Fruit fly (Drosophila melanogaster) whole organism, embryonic: Measurements from ENCODE around the gene Karybeta3.

Experiments used
- B-H1 ChIP-seq: fragments of 200-800 bp; sonication (Bioruptor generic); IDR thresholded peaks from 3 replicates; pipeline ENCODE4 v1.3.6; 2022; ENCODE audit warnings: missing biosample characterization, missing genetic modification characterization
- BEAF-32 ChIP-seq: fragments of 200-800 bp; sonication (Bioruptor generic); optimal IDR thresholded peaks from 3 replicates; lab custom pipeline; 2017; ENCODE audit warnings: missing biosample characterization, missing genetic modification characterization, mild to moderate bottlenecking, moderate library complexity, missing genetic modification reagents
- Bgb ChIP-seq: fragments of 200-800 bp; sonication (Bioruptor generic); IDR thresholded peaks from 2 replicates; pipeline ENCODE4 v1.3.6; 2022; ENCODE audit warnings: missing biosample characterization, missing genetic modification characterization; ENCODE audit not compliant: partially characterized antibody
- CG10209 ChIP-seq: fragments of 200-800 bp; sonication (Bioruptor generic); optimal IDR thresholded peaks from 3 replicates; lab custom pipeline; 2017; ENCODE audit warnings: missing biosample characterization, mild to moderate bottlenecking, missing genetic modification characterization, missing genetic modification reagents
- CG10274 ChIP-seq: fragments of 200-800 bp; sonication (Bioruptor generic); optimal IDR thresholded peaks from 3 replicates; lab custom pipeline; 2017; ENCODE audit warnings: missing biosample characterization, mild to moderate bottlenecking, missing genetic modification characterization
- CG10565 ChIP-seq: fragments of 200-800 bp; sonication (Bioruptor generic); optimal IDR thresholded peaks from 3 replicates; lab custom pipeline; 2016; ENCODE audit warnings: missing biosample characterization, mild to moderate bottlenecking, missing genetic modification characterization
- CG15479 ChIP-seq: fragments of 200-800 bp; sonication (Bioruptor generic); optimal IDR thresholded peaks from 3 replicates; lab custom pipeline; 2019; ENCODE audit warnings: missing biosample characterization, mild to moderate bottlenecking, missing genetic modification characterization, moderate library complexity
- CG16813 ChIP-seq: fragments of 200-800 bp; sonication (Bioruptor generic); IDR thresholded peaks from 3 replicates; pipeline ENCODE4 v1.3.6; 2022; ENCODE audit warnings: missing biosample characterization, missing genetic modification characterization; ENCODE audit not compliant: partially characterized antibody
- CG17359 ChIP-seq: fragments of 200-800 bp; sonication (Bioruptor generic); optimal IDR thresholded peaks from 3 replicates; lab custom pipeline; 2018; ENCODE audit warnings: missing biosample characterization, mild to moderate bottlenecking, missing genetic modification characterization, moderate library complexity
- CG1832 ChIP-seq: fragments of 200-800 bp; sonication (Bioruptor generic); optimal IDR thresholded peaks from 2 replicates; lab custom pipeline; 2017; ENCODE audit warnings: missing biosample characterization, mild to moderate bottlenecking, missing genetic modification characterization, inconsistent platforms
- CG2116 ChIP-seq: fragments of 200-800 bp; sonication (Bioruptor generic); optimal IDR thresholded peaks from 3 replicates; lab custom pipeline; 2018; ENCODE audit warnings: missing biosample characterization, mild to moderate bottlenecking, missing genetic modification characterization
- CG32532 ChIP-seq: fragments of 200-800 bp; sonication (Bioruptor generic); IDR thresholded peaks from 2 replicates; pipeline ENCODE4 v1.3.6; 2022; ENCODE audit warnings: missing biosample characterization, missing genetic modification characterization
- CG34422 ChIP-seq: fragments of 200-800 bp; sonication (Bioruptor generic); IDR thresholded peaks from 3 replicates; pipeline ENCODE4 v1.3.6; 2022; ENCODE audit warnings: missing biosample characterization, missing genetic modification characterization
- CG3726 ChIP-seq: fragments of 200-800 bp; sonication (Bioruptor generic); IDR thresholded peaks from 3 replicates; pipeline ENCODE4, ENCODE4 v1.3.6; 2022; ENCODE audit warnings: missing biosample characterization, missing genetic modification characterization
- CG6791 ChIP-seq: fragments of 200-800 bp; sonication (Bioruptor generic); IDR thresholded peaks from 3 replicates; pipeline ENCODE4 v1.3.6; 2022; ENCODE audit warnings: missing biosample characterization, missing genetic modification characterization; ENCODE audit not compliant: partially characterized antibody
- CG8478 ChIP-seq: fragments of >200 bp; optimal IDR thresholded peaks from 2 replicates; lab custom pipeline; 2018
- CG9797 ChIP-seq: fragments of 200-800 bp; sonication (Bioruptor generic); optimal IDR thresholded peaks from 3 replicates; lab custom pipeline; 2018; ENCODE audit warnings: missing biosample characterization, mild to moderate bottlenecking, missing genetic modification characterization
- Dbx ChIP-seq: fragments of 200-800 bp; sonication (Bioruptor generic); IDR thresholded peaks from 3 replicates; pipeline ENCODE4 v1.3.6; 2022; ENCODE audit warnings: missing biosample characterization, missing genetic modification characterization
- Deaf1 ChIP-seq: fragments of 200-800 bp; optimal IDR thresholded peaks from 3 replicates; lab custom pipeline; 2019; ENCODE audit warnings: missing biosample characterization, mild to moderate bottlenecking, missing genetic modification characterization, moderate library complexity
- Dll ChIP-seq: fragments of 200-800 bp; sonication (Bioruptor generic); IDR thresholded peaks from 4 replicates; pipeline ENCODE4 v1.3.6; 2022; ENCODE audit warnings: missing biosample characterization, missing genetic modification characterization; ENCODE audit not compliant: partially characterized antibody
- MBD-R2 ChIP-seq: fragments of 200-800 bp; sonication (Bioruptor generic); IDR thresholded peaks from 2 replicates; pipeline ENCODE4 v1.3.6; 2022; ENCODE audit warnings: missing biosample characterization, missing genetic modification characterization
- MESR4 ChIP-seq: fragments of 200-800 bp; sonication (Bioruptor generic); optimal IDR thresholded peaks from 2 replicates; lab custom pipeline; 2018; ENCODE audit warnings: missing biosample characterization, mild to moderate bottlenecking, missing genetic modification characterization, moderate library complexity
- Med ChIP-seq: fragments of 200-800 bp; sonication (Bioruptor generic); peaks from one replicate; lab custom pipeline; 2016; ENCODE audit warnings: missing biosample characterization, missing genetic modification characterization, mild to moderate bottlenecking, inconsistent platforms, moderate library complexity
- Opbp ChIP-seq: fragments of 200-800 bp; sonication (Bioruptor generic); IDR thresholded peaks from 3 replicates; pipeline ENCODE4 v1.3.6; 2022; ENCODE audit warnings: missing biosample characterization, missing genetic modification characterization; ENCODE audit not compliant: partially characterized antibody
- Pdp1 ChIP-seq, 2 experiments: fragments of 200-800 bp; sonication (Bioruptor generic); optimal IDR thresholded peaks; 3 replicates each; lab custom pipeline; 2016; ENCODE audit warnings: missing biosample characterization in 2 of 2, missing genetic modification characterization in 2 of 2, mild to moderate bottlenecking in 1 of 2, moderate library complexity in 1 of 2
- Rfx ChIP-seq: fragments of 200-800 bp; sonication (Bioruptor generic); IDR thresholded peaks from 2 replicates; pipeline ENCODE4 v1.3.6; 2022; ENCODE audit warnings: missing biosample characterization, missing genetic modification characterization
- Vsx1 ChIP-seq: fragments of 200-800 bp; sonication (Bioruptor generic); optimal IDR thresholded peaks from 2 replicates; lab custom pipeline; 2017; ENCODE audit warnings: missing biosample characterization, mild to moderate bottlenecking, missing genetic modification characterization, missing genetic modification reagents
- YL-1 ChIP-seq: fragments of 200-800 bp; sonication (Bioruptor generic); optimal IDR thresholded peaks from 3 replicates; lab custom pipeline; 2017; ENCODE audit warnings: missing biosample characterization, mild to moderate bottlenecking, missing genetic modification characterization
- cad ChIP-seq: fragments of >200 bp; optimal IDR thresholded peaks from 2 replicates; lab custom pipeline; 2017; ENCODE audit warnings: missing biosample characterization, missing genetic modification characterization
- chinmo ChIP-seq: fragments of 200-800 bp; sonication (Bioruptor generic); IDR thresholded peaks from 4 replicates; pipeline ENCODE4 v1.3.6; 2022; ENCODE audit warnings: missing biosample characterization, missing genetic modification characterization; ENCODE audit not compliant: partially characterized antibody
- dysf ChIP-seq: fragments of 200-800 bp; sonication (Bioruptor generic); IDR thresholded peaks from 3 replicates; pipeline ENCODE4 v1.3.6; 2022; ENCODE audit warnings: missing biosample characterization, missing genetic modification characterization
- ftz-f1 ChIP-seq: fragments of 200-800 bp; sonication (Bioruptor generic); optimal IDR thresholded peaks from 2 replicates; lab custom pipeline; 2016; ENCODE audit warnings: missing biosample characterization, missing genetic modification characterization
- gro ChIP-seq: fragments of 200-800 bp; sonication (Bioruptor generic); optimal IDR thresholded peaks from 2 replicates; lab custom pipeline; 2016; ENCODE audit warnings: missing biosample characterization, missing genetic modification characterization
- hb ChIP-seq: fragments of 200-800 bp; sonication (Bioruptor generic); IDR thresholded peaks from 3 replicates; pipeline ENCODE4 v1.3.6; 2022; ENCODE audit warnings: missing biosample characterization, missing genetic modification characterization; ENCODE audit not compliant: partially characterized antibody
- hbn ChIP-seq: fragments of 200-800 bp; sonication (Bioruptor generic); IDR thresholded peaks from 2 replicates; pipeline ENCODE4 v1.3.6; 2022; ENCODE audit warnings: missing biosample characterization, missing genetic modification characterization; ENCODE audit not compliant: partially characterized antibody
- her ChIP-seq: fragments of 200-800 bp; sonication (Bioruptor generic); optimal IDR thresholded peaks from 2 replicates; lab custom pipeline; 2016; ENCODE audit warnings: missing biosample characterization, missing genetic modification characterization
- kay ChIP-seq: fragments of 200-800 bp; sonication (Bioruptor generic); optimal IDR thresholded peaks from 2 replicates; lab custom pipeline; 2016; ENCODE audit warnings: missing biosample characterization, missing genetic modification characterization
- mirr ChIP-seq: fragments of 200-800 bp; sonication (Bioruptor generic); optimal IDR thresholded peaks from 3 replicates; lab custom pipeline; 2018; ENCODE audit warnings: missing biosample characterization, mild to moderate bottlenecking, missing genetic modification characterization
- pita ChIP-seq: fragments of 200-800 bp; sonication (Bioruptor generic); optimal IDR thresholded peaks from 2 replicates; lab custom pipeline; 2017; ENCODE audit warnings: missing biosample characterization, mild to moderate bottlenecking, missing genetic modification characterization
- pros ChIP-seq: fragments of 200-800 bp; sonication (Bioruptor generic); optimal IDR thresholded peaks from 3 replicates; lab custom pipeline; 2019; ENCODE audit warnings: missing biosample characterization, mild to moderate bottlenecking, missing genetic modification characterization, moderate library complexity
- psq ChIP-seq: fragments of 200-800 bp; sonication (Bioruptor generic); optimal IDR thresholded peaks from 2 replicates; lab custom pipeline; 2017; ENCODE audit warnings: missing biosample characterization, missing genetic modification characterization
- pzg ChIP-seq: fragments of 200-800 bp; sonication (Bioruptor generic); optimal IDR thresholded peaks from 3 replicates; lab custom pipeline; 2018; ENCODE audit warnings: missing biosample characterization, mild to moderate bottlenecking, missing genetic modification characterization, moderate library complexity
- rib ChIP-seq: fragments of 200-800 bp; sonication (Bioruptor generic); IDR thresholded peaks from 2 replicates; pipeline ENCODE4 v1.3.6; 2022; ENCODE audit warnings: missing biosample characterization, missing genetic modification characterization
- sna ChIP-seq: fragments of 200-800 bp; sonication (Bioruptor generic); IDR thresholded peaks from 2 replicates; pipeline ENCODE4 v1.3.6; 2022; ENCODE audit warnings: missing biosample characterization, missing genetic modification characterization; ENCODE audit not compliant: partially characterized antibody
- sr ChIP-seq: fragments of 200-800 bp; sonication (Bioruptor generic); IDR thresholded peaks from 3 replicates; pipeline ENCODE4 v1.3.6; 2022; ENCODE audit warnings: missing biosample characterization, missing genetic modification characterization
- twi ChIP-seq: fragments of 200-800 bp; optimal IDR thresholded peaks from 2 replicates; lab custom pipeline; 2019; ENCODE audit warnings: missing biosample characterization, mild to moderate bottlenecking, missing genetic modification characterization, moderate library complexity
- unpg ChIP-seq: fragments of 200-800 bp; sonication (Bioruptor generic); optimal IDR thresholded peaks from 3 replicates; lab custom pipeline; 2018; ENCODE audit warnings: missing biosample characterization, mild to moderate bottlenecking, missing genetic modification characterization, moderate library complexity
- vnd ChIP-seq: fragments of 200-800 bp; sonication (Bioruptor generic); IDR thresholded peaks from 3 replicates; pipeline ENCODE4 v1.3.6; 2022; ENCODE audit warnings: missing biosample characterization, missing genetic modification characterization; ENCODE audit not compliant: partially characterized antibody

The Karybeta3 gene

dm6 chr3R:4645457-4646082 is 3.4 kb upstream of the Karybeta3 start, which contains the start of the genes Dlip2 and rpk (continued):
- TF ChIP-seq B-H1 (GFP tag; lab: Robert Waterston, UW) (no peak), pzg (peak; percentile 49), Vsx1 (GFP tag; lab: Kevin White, UChicago) (no peak), CG2116 (peak; percentile 66), hbn (GFP tag; lab: Robert Waterston, UW) (peak; percentile 88), hb (GFP tag; lab: Robert Waterston, UW) (peak; percentile 79), BEAF-32 (GFP tag; lab: Kevin White, UChicago) (peak; percentile 87), MESR4 (GFP tag; lab: Kevin White, UChicago) (peak; percentile 31), kay (GFP tag; lab: Kevin White, UChicago) (no peak), Dll (GFP tag; lab: Robert Waterston, UW) (peak; percentile 92), vnd (GFP tag; lab: Robert Waterston, UW) (peak; percentile 86), CG6791 (peak; percentile 89), unpg (no peak), Opbp (peak; percentile 82; the same call in 2 of the 3 replicates), Deaf1 (tag; lab: Kevin White, UChicago) (peak; percentile 23), CG9797 (peak; percentile 25), CG16813 (GFP tag; lab: Robert Waterston, UW) (peak; percentile 82), Bgb (GFP tag; lab: Robert Waterston, UW) (peak; percentile 92), CG10274 (GFP tag; lab: Kevin White, UChicago) (no peak), sna (peak; percentile 93), pros (GFP tag; lab: Kevin White, UChicago) (no peak), CG10565 (no peak), pita (GFP tag; lab: Kevin White, UChicago) (no peak), MBD-R2 (GFP tag; lab: Robert Waterston, UW) (peak; percentile 71)

- TF ChIP-seq chinmo (GFP tag; lab: Robert Waterston, UW) (0 out of 4 replicates have a peak, but pooled peaks have one; percentile 52), twi (tag; lab: Kevin White, UChicago) (peak; percentile 36), CG17359 (no peak), Rfx (peak; percentile 16; the same call in 1 of the 2 replicates), CG10209 (GFP tag; lab: Kevin White, UChicago) (no peak), cad (GFP tag; lab: Kevin White, UChicago) (no peak), CG15479 (GFP tag; lab: Kevin White, UChicago) (peak; percentile 36), Dbx (no peak), rib (GFP tag; lab: Robert Waterston, UW) (0 out of 2 replicates have a peak, but pooled peaks have one; percentile 30), ftz-f1 (GFP tag; lab: Kevin White, UChicago) (peak; percentile 76), CG8478 (peak; percentile 48), dysf (no peak), CG1832 (GFP tag; lab: Kevin White, UChicago) (peak; percentile 43), CG34422 (GFP tag; lab: Robert Waterston, UW) (peak; percentile 42; the same call in 1 of the 3 replicates), CG32532 (GFP tag; lab: Robert Waterston, UW) (peak; percentile 16; the same call in 1 of the 2 replicates), mirr (GFP tag; lab: Kevin White, UChicago) (peak; percentile 2), Pdp1 (GFP tag; optimal IDR thresholded peaks at IDR 0.05; lab: Kevin White, UChicago) (peak in 1 of 2 experiments; percentile 75), CG3726 (GFP tag; lab: Robert Waterston, UW) (0 out of 3 replicates have a peak, but pooled peaks have one; percentile 49), gro (GFP tag; lab: Kevin White, UChicago) (no peak), Med (peak; percentile 18), sr (GFP tag; lab: Robert Waterston, UW) (peak; percentile 85), psq (GFP tag; lab: Kevin White, UChicago) (peak; percentile 88), her (no peak), YL-1 (GFP tag; lab: Kevin White, UChicago) (peak; percentile 4)
Observed at dm6 chr3R:4649880-4650493, 1.0 kb downstream of the Karybeta3 start.
